Fruit fly (Drosophila melanogaster): ENCODE measurements around the gene emei.

emei gene

DNA sequence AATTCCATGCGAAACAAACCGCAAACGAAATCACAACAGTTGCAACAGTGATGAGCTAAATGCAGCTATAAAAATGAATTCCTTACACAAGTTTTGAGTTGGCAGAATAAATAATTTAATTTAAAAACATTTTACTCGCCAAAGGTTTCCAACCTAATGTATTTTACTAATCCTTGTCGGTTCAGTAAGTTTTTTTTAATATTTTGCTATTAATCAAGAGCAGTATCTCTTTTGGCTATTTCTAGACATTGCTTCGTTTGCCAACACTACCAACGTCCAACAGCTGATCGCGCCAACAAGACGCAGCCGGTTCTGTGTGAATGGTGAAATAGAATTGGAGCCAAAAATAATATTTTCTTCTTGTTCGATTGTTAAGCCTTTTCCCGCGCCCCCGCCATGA, 44.8 kb upstream of the emei start, which contains the start of the genes CG32075, CG45101 and SuUR (continued):
- TF ChIP-seq B-H1 (GFP tag; IDR thresholded peaks at IDR 0.05) = peak; percentile 75
- TF ChIP-seq CG9437 (GFP tag; optimal IDR thresholded peaks at IDR 0.05) = peak; percentile 69
- peak; percentile 94 for TF ChIP-seq CG12659 (GFP tag; optimal IDR thresholded peaks at IDR 0.05)
- TF ChIP-seq Doc3 (GFP tag; IDR thresholded peaks at IDR 0.05; ENCODE audit: partially characterized antibody) = no peak
- no peak for TF ChIP-seq lov (optimal IDR thresholded peaks at IDR 0.05)
- 0 out of 3 replicates have a peak, but pooled peaks have one; percentile 58 for TF ChIP-seq lov (GFP tag; IDR thresholded peaks at IDR 0.05)
- TF ChIP-seq ttk (GFP tag; IDR thresholded peaks at IDR 0.05) = peak; percentile 81
- peak; percentile 76 for TF ChIP-seq CG1647 (GFP tag; optimal IDR thresholded peaks at IDR 0.05)
- TF ChIP-seq nerfin-2 (GFP tag; IDR thresholded peaks at IDR 0.05; ENCODE audit: partially characterized antibody) = no peak
- TF ChIP-seq CG4404 (GFP tag; IDR thresholded peaks at IDR 0.05) = peak; percentile 77
- no peak for TF ChIP-seq D (optimal IDR thresholded peaks at IDR 0.05)
- peak; percentile 26 for TF ChIP-seq D (GFP tag; optimal IDR thresholded peaks at IDR 0.05)
- TF ChIP-seq CG6813 (GFP tag; optimal IDR thresholded peaks at IDR 0.05) = no peak
- TF ChIP-seq Nf-YC (tag; optimal IDR thresholded peaks at IDR 0.05) = peak; percentile 78
- TF ChIP-seq Gug (GFP tag; IDR thresholded peaks at IDR 0.05) = peak; percentile 84
- no peak for TF ChIP-seq Lim3 (GFP tag; IDR thresholded peaks at IDR 0.05)
- no peak for TF ChIP-seq CG8478 (optimal IDR thresholded peaks at IDR 0.05)
- TF ChIP-seq twi (tag; optimal IDR thresholded peaks at IDR 0.05) = peak; percentile 72
- no peak for TF ChIP-seq sc (optimal IDR thresholded peaks at IDR 0.05)
- TF ChIP-seq sc (GFP tag; optimal IDR thresholded peaks at IDR 0.05) = peak; percentile 63
- peak; percentile 87 for TF ChIP-seq CG2678 (tag; optimal IDR thresholded peaks at IDR 0.05)
- TF ChIP-seq Med (GFP tag) = peak; percentile 99
- peak; percentile 99 for TF ChIP-seq sens (GFP tag)
- peak; percentile 80 for TF ChIP-seq CG15269 (tag; optimal IDR thresholded peaks at IDR 0.05)
- TF ChIP-seq al (GFP tag; IDR thresholded peaks at IDR 0.05) = peak; percentile 88
- peak; percentile 89 for TF ChIP-seq CoRest (tag; optimal IDR thresholded peaks at IDR 0.05)
- peak; percentile 82 for TF ChIP-seq CG18011 (GFP tag; optimal IDR thresholded peaks at IDR 0.05)
- peak; percentile 62 for TF ChIP-seq CG5953 (GFP tag; IDR thresholded peaks at IDR 0.05)
- TF ChIP-seq CG13424 (tag; optimal IDR thresholded peaks at IDR 0.05) = peak; percentile 90
- TF ChIP-seq CG14965 (GFP tag; optimal IDR thresholded peaks at IDR 0.05; ENCODE audit: borderline replicate concordance) = no peak
- TF ChIP-seq CrebB (tag; optimal IDR thresholded peaks at IDR 0.05) = peak; percentile 58
- TF ChIP-seq CG12155 (GFP tag; optimal IDR thresholded peaks at IDR 0.05) = peak; percentile 89
- peak; percentile 69 for TF ChIP-seq dmrt99B (tag; optimal IDR thresholded peaks at IDR 0.05)
- TF ChIP-seq sqz (GFP tag; optimal IDR thresholded peaks at IDR 0.05) = peak; percentile 18
- peak; percentile 88 for TF ChIP-seq lmd (GFP tag; IDR thresholded peaks at IDR 0.05)
- TF ChIP-seq gt (GFP tag; IDR thresholded peaks at IDR 0.05) = peak; percentile 75; the same call in 1 of the 2 replicates
- peak; percentile 92 for TF ChIP-seq CHES-1-like (GFP tag; optimal IDR thresholded peaks at IDR 0.05)
- no peak for TF ChIP-seq sr (GFP tag; IDR thresholded peaks at IDR 0.05)
- peak; percentile 38 for TF ChIP-seq CG8281 (tag; optimal IDR thresholded peaks at IDR 0.05)
- TF ChIP-seq CG17186 (GFP tag; optimal IDR thresholded peaks at IDR 0.05) = peak; percentile 55
- no peak for TF ChIP-seq ERR (GFP tag; optimal IDR thresholded peaks at IDR 0.05)
- peak; percentile 90 for TF ChIP-seq Hr3 (GFP tag; optimal IDR thresholded peaks at IDR 0.05)
- peak; percentile 89 for TF ChIP-seq ken (GFP tag; IDR thresholded peaks at IDR 0.05)
- TF ChIP-seq CG31441 (GFP tag; IDR thresholded peaks at IDR 0.05) = peak; percentile 68
- peak; percentile 85 for TF ChIP-seq Ets97D (GFP tag; optimal IDR thresholded peaks at IDR 0.05)
- peak; percentile 92 for TF ChIP-seq HLH54F (GFP tag; optimal IDR thresholded peaks at IDR 0.05)
- TF ChIP-seq HLH4C (GFP tag; IDR thresholded peaks at IDR 0.05; ENCODE audit: partially characterized antibody) = no peak
- no peak for TF ChIP-seq amos (GFP tag; IDR thresholded peaks at IDR 0.05; ENCODE audit: partially characterized antibody)
- TF ChIP-seq CG5245 (GFP tag; optimal IDR thresholded peaks at IDR 0.05) = peak; percentile 65
- TF ChIP-seq CG17568 (GFP tag; optimal IDR thresholded peaks at IDR 0.05) = no peak
- TF ChIP-seq fu2 (GFP tag; optimal IDR thresholded peaks at IDR 0.05) = peak; percentile 85
- TF ChIP-seq Meics (GFP tag; optimal IDR thresholded peaks at IDR 0.05) = peak; percentile 86
